Fruit fly (Drosophila melanogaster) whole organism, pupa: Measurements from ENCODE around the gene CG42811.

Experiments
- CG10348 ChIP-seq: fragments of 200-800 bp; sonication (Bioruptor generic); IDR thresholded peaks from 2 replicates; pipeline ENCODE4 v1.3.6; 2022; ENCODE audit warnings: missing biosample characterization, missing genetic modification characterization
- CG12605 ChIP-seq: fragments of 200-800 bp; sonication (Bioruptor generic); IDR thresholded peaks from 2 replicates; pipeline ENCODE4 v1.3.6; 2022; ENCODE audit warnings: missing biosample characterization, missing genetic modification characterization
- CG13204 ChIP-seq: fragments of 200-800 bp; sonication (Bioruptor generic); optimal IDR thresholded peaks from 2 replicates; lab custom pipeline; 2018; ENCODE audit warnings: missing biosample characterization, mild to moderate bottlenecking, missing genetic modification characterization, moderate library complexity
- CG14655 ChIP-seq: fragments of 200-800 bp; sonication (Bioruptor generic); optimal IDR thresholded peaks from 3 replicates; lab custom pipeline; 2017; ENCODE audit warnings: mild to moderate bottlenecking, missing biosample characterization, missing genetic modification reagents, missing genetic modification characterization
- CG15710 ChIP-seq: fragments of 200-800 bp; sonication (Bioruptor generic); optimal IDR thresholded peaks from 2 replicates; lab custom pipeline; 2018; ENCODE audit warnings: missing biosample characterization, mild to moderate bottlenecking, missing genetic modification characterization, moderate library complexity
- CG17806 ChIP-seq: fragments of 200-800 bp; sonication (Bioruptor generic); optimal IDR thresholded peaks from 2 replicates; lab custom pipeline; 2018; ENCODE audit warnings: missing biosample characterization, mild to moderate bottlenecking, missing genetic modification characterization, moderate library complexity
- CG32121 ChIP-seq: fragments of 200-800 bp; sonication (Bioruptor generic); IDR thresholded peaks from 2 replicates; pipeline ENCODE4 v1.3.6; 2022; ENCODE audit warnings: missing biosample characterization, missing genetic modification characterization
- CG34367 ChIP-seq: fragments of 200-800 bp; sonication (Bioruptor generic); optimal IDR thresholded peaks from 2 replicates; lab custom pipeline; 2018; ENCODE audit warnings: missing biosample characterization, mild to moderate bottlenecking, missing genetic modification characterization
- CG4496 ChIP-seq: fragments of 200-800 bp; sonication (Bioruptor generic); IDR thresholded peaks from 3 replicates; pipeline ENCODE4 v1.3.6; 2022; ENCODE audit warnings: missing biosample characterization, missing genetic modification characterization
- CG8159 ChIP-seq: fragments of 200-800 bp; sonication (Bioruptor generic); optimal IDR thresholded peaks from 3 replicates; lab custom pipeline; 2018; ENCODE audit warnings: missing biosample characterization, mild to moderate bottlenecking, missing genetic modification characterization, moderate library complexity
- CG8301 ChIP-seq: fragments of 200-800 bp; sonication (Bioruptor generic); optimal IDR thresholded peaks from 2 replicates; lab custom pipeline; 2018; ENCODE audit warnings: missing biosample characterization, mild to moderate bottlenecking, missing genetic modification characterization
- CG9948 ChIP-seq: fragments of 200-800 bp; sonication (Bioruptor generic); optimal IDR thresholded peaks from 2 replicates; lab custom pipeline; 2018; ENCODE audit warnings: missing biosample characterization, mild to moderate bottlenecking, missing genetic modification characterization, moderate library complexity
- D1 ChIP-seq: fragments of 200-800 bp; sonication (Bioruptor generic); optimal IDR thresholded peaks from 2 replicates; lab custom pipeline; 2018; ENCODE audit warnings: missing biosample characterization, mild to moderate bottlenecking, missing genetic modification characterization, moderate library complexity
- EcR ChIP-seq: fragments of 200-800 bp; sonication (Bioruptor generic); optimal IDR thresholded peaks from 3 replicates; lab custom pipeline; 2019; ENCODE audit warnings: missing biosample characterization, missing genetic modification characterization, mild to moderate bottlenecking, moderate library complexity, missing genetic modification reagents
- Ets98B ChIP-seq: fragments of 200-800 bp; sonication (Bioruptor generic); IDR thresholded peaks from 2 replicates; pipeline ENCODE4 v1.3.6; 2022; ENCODE audit warnings: missing biosample characterization, missing genetic modification characterization
- Pif1A ChIP-seq: fragments of 200-800 bp; sonication (Bioruptor generic); optimal IDR thresholded peaks from 3 replicates; lab custom pipeline; 2016; ENCODE audit warnings: missing biosample characterization, missing genetic modification characterization
- Pif1B ChIP-seq: fragments of 200-800 bp; sonication (Bioruptor generic); optimal IDR thresholded peaks from 3 replicates; lab custom pipeline; 2016; ENCODE audit warnings: missing biosample characterization, missing genetic modification characterization
- Snoo ChIP-seq: fragments of 200-800 bp; sonication (Bioruptor generic); optimal IDR thresholded peaks from 3 replicates; lab custom pipeline; 2017; ENCODE audit warnings: missing biosample characterization, mild to moderate bottlenecking, missing genetic modification characterization, inconsistent platforms
- fd96Ca ChIP-seq: fragments of 200-800 bp; sonication (Bioruptor generic); IDR thresholded peaks from 3 replicates; pipeline ENCODE4 v1.3.6; 2022; ENCODE audit warnings: missing biosample characterization, missing genetic modification characterization
- gl ChIP-seq: fragments of 200-800 bp; sonication (Bioruptor generic); optimal IDR thresholded peaks from 2 replicates; lab custom pipeline; 2018; ENCODE audit warnings: missing biosample characterization, mild to moderate bottlenecking, missing genetic modification characterization
- rn ChIP-seq: fragments of 200-800 bp; sonication (Bioruptor generic); IDR thresholded peaks from 2 replicates; pipeline ENCODE4 v1.3.6; 2022; ENCODE audit warnings: missing biosample characterization, missing genetic modification characterization

CG42811 gene

DNA sequence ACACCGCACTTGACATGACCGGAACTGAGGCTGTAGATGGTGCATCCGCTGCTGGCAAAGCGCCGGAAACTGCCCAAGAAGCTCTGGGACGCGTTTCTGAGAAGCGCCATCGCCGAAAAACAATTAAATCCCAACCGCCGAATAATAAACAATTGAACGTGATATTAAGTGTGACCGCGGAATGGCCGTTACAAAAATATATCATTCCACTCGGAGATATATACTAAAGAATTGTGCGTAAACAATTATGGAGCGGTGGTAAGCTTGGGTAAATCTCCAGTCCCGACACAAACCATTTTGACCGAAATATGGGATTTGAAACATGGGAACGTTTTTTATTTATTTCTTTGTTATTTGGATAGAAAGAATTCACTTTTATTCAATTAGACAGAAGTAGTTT lies 7.1 kb downstream of the CG42811 start, which contains the start of gene CG18528:
Gene CG18528, minus strand, starts transcription at position 188 of the 400 bp plus-strand sequence.
- no peak for TF ChIP-seq CG9948
- TF ChIP-seq CG8159: no peak
- TF ChIP-seq EcR (GFP tag; lab: Kevin White, UChicago): no peak

DNA sequence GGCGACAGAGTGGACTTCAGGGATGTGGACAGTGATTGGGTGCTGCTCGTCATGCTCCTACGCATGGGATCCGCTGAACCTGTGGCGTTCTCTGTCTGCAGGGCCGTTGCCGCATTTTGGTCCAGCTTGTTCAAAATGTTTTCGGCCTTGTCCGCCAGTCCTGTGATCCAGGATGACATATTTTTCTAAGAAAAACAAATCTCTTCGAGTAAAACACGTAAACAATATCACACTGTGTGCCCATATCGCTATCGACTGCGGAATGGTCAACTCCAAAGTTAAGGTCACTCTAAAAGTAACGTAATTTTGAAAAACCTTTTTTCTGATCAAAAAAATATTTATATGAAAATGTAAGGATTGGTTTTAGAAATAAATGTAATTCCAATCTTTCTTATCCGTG lies 9.3 kb downstream of the CG42811 start, which contains the start of gene Golgin84:
Gene Golgin84, minus strand, starts transcription at position 241 of the 400 bp plus-strand sequence.
- TF ChIP-seq CG12605 (GFP tag; lab: Robert Waterston, UW): no peak
- TF ChIP-seq CG4496 (GFP tag; lab: Robert Waterston, UW): no peak
- TF ChIP-seq CG13204: no peak
- TF ChIP-seq rn (GFP tag; lab: Robert Waterston, UW): no peak
- TF ChIP-seq CG32121 (GFP tag; lab: Robert Waterston, UW): no peak
- no peak for TF ChIP-seq CG34367 (tag; lab: Kevin White, UChicago)
- TF ChIP-seq EcR (GFP tag; lab: Kevin White, UChicago): no peak
- TF ChIP-seq CG8301 (tag; lab: Kevin White, UChicago): no peak
- TF ChIP-seq Snoo (tag; lab: Kevin White, UChicago): no peak
- no peak for TF ChIP-seq Ets98B (GFP tag; lab: Robert Waterston, UW)
- no peak for TF ChIP-seq fd96Ca (GFP tag; lab: Robert Waterston, UW)
- TF ChIP-seq Pif1A (GFP tag; lab: Kevin White, UChicago): no peak
- no peak for TF ChIP-seq CG15710 (tag; lab: Kevin White, UChicago)
- TF ChIP-seq, all 21 proteins: peak for 0

DNA sequence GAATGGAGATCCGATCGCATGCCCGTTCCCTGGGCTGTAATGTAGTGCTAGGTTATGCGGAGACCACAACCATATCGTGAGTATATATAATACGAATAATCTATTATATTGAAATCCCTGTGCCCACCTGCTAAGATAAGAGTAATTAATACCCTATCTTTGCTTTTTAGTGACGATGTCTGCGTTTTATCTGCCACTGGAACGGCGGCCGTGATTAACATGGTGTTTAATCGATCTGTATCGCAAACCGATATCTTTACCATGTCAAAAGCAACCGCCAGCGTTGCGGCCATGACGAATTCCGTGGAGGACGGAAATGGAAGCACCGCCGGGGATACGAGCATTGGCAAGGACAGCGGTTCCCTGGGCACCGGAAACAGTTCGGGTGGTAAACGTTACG lies 13.6 kb downstream of the CG42811 start:
- TF ChIP-seq CG13204 (no peak), CG15710 (tag; lab: Kevin White, UChicago) (no peak), CG4496 (GFP tag; lab: Robert Waterston, UW) (no peak), gl (tag; lab: Kevin White, UChicago) (no peak)

DNA sequence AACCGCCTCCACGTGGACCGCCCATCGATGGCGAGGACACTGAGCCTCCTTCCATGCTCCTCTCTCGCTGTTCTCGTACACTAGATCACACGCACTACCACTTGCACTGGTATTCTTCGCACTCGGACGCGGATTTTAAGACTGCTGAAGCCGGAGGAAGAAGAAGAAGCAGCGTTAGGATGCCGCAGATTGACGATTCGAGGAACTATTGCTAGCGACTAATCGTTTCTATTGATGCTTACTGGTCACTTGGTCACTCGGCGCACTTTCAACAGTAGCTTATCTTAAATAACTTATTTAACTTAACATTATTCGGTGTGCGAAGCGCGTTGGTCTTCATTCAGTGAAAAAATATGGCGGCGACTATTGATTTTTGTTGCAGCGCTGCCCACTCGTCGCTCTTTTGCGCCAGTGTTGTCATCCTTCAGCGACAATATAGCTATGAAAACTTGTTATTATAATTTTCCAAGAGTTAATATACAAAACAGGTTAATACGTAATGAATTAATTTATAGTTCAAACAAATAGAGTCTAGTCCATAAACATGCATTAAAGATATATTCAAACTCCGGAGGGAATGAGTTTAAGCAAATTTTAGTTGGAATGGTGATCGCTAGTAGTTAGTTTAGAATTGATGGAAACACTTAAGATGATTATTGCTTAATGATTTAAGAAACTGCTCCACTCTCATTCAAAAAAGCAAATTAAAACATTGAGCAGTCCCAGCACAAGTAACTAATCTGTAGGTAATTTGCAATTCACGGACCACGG lies 18.4 kb downstream of the CG42811 start, which contains the start of the genes CG5746 and CG6454:
Gene CG5746, minus strand, starts transcription at position 372 of the 771 bp plus-strand sequence.
Gene CG6454, plus strand, starts transcription at position 763 of the 771 bp plus-strand sequence.
- TF ChIP-seq CG12605 (GFP tag; lab: Robert Waterston, UW) (no peak), Ets98B (GFP tag; lab: Robert Waterston, UW) (no peak), D1 (tag; lab: Kevin White, UChicago) (no peak), CG14655 (GFP tag; lab: Kevin White, UChicago) (no peak), CG4496 (GFP tag; lab: Robert Waterston, UW) (0 out of 3 replicates have a peak, but pooled peaks have one; percentile 12), CG15710 (tag; lab: Kevin White, UChicago) (peak; percentile 38), CG10348 (GFP tag; lab: Robert Waterston, UW) (no peak), CG32121 (GFP tag; lab: Robert Waterston, UW) (no peak), CG9948 (no peak)

DNA sequence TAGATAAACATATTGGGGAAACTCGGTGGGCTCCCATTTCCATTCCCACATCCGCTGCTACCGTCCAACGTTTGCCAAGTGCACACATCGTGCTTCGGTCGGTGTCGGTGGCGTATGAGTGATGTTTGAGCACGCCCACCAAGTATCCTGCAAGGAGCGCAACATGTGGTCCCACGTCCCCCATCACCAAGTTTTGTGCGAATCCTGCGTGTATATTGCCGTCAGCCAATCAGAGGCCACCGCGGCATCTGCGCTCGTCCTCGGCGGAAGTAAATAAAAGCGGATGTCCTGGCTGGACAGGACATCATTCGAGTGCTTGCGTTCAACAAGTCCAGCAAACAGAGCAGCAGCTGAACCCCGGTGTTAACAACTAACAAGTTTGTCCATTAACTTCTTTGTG lies 25.8 kb downstream of the CG42811 start, which contains the start of gene Ms:
Gene Ms, plus strand, starts transcription at position 301 of the 400 bp plus-strand sequence.
- TF ChIP-seq fd96Ca (GFP tag; lab: Robert Waterston, UW) (no peak), CG12605 (GFP tag; lab: Robert Waterston, UW) (peak; percentile 37; the same call in 1 of the 2 replicates)
- TF ChIP-seq, all 21 proteins: peak for 1

DNA sequence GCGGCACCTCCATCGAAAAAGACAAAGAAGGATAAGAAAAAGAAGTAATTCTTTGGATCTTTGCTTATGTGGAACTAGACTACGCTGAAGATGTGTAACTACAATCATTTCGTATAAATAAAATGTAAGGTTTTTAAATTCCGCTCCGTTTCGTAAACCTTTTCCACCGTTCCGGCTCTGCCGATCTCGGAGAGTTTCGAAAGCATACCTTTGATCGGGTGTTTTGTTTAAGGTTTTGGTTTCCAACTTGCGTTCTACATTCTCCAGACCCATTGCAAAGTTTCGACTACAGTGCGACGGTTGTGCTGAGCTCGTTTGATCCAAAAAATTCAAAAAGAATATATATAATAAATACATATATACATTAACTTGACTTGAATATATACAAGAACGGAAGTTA lies 30.4 kb downstream of the CG42811 start, which contains the start of gene CG6432:
Gene CG6432, plus strand, starts transcription at position 301 of the 400 bp plus-strand sequence.
- no peak for TF ChIP-seq gl (tag; lab: Kevin White, UChicago)
- no peak for TF ChIP-seq CG12605 (GFP tag; lab: Robert Waterston, UW)
- no peak for TF ChIP-seq Snoo (tag; lab: Kevin White, UChicago)
- no peak for TF ChIP-seq CG9948
- TF ChIP-seq CG8159: no peak
- TF ChIP-seq Ets98B (GFP tag; lab: Robert Waterston, UW): no peak
- TF ChIP-seq CG10348 (GFP tag; lab: Robert Waterston, UW): no peak
- no peak for TF ChIP-seq CG17806
- TF ChIP-seq Pif1B (GFP tag; lab: Kevin White, UChicago): no peak
- TF ChIP-seq EcR (GFP tag; lab: Kevin White, UChicago): no peak
- no peak for TF ChIP-seq D1 (tag; lab: Kevin White, UChicago)
- no peak for TF ChIP-seq CG13204
- TF ChIP-seq Pif1A (GFP tag; lab: Kevin White, UChicago): no peak
- TF ChIP-seq CG34367 (tag; lab: Kevin White, UChicago): no peak
- no peak for TF ChIP-seq CG8301 (tag; lab: Kevin White, UChicago)
- no peak for TF ChIP-seq CG32121 (GFP tag; lab: Robert Waterston, UW)
- TF ChIP-seq fd96Ca (GFP tag; lab: Robert Waterston, UW): no peak
- no peak for TF ChIP-seq CG14655 (GFP tag; lab: Kevin White, UChicago)
- no peak for TF ChIP-seq rn (GFP tag; lab: Robert Waterston, UW)
- TF ChIP-seq CG4496 (GFP tag; lab: Robert Waterston, UW): no peak
- TF ChIP-seq, all 21 proteins: peak for 0
